Worm (Caenorhabditis elegans): ENCODE measurements around the gene nspc-17.

DNA sequence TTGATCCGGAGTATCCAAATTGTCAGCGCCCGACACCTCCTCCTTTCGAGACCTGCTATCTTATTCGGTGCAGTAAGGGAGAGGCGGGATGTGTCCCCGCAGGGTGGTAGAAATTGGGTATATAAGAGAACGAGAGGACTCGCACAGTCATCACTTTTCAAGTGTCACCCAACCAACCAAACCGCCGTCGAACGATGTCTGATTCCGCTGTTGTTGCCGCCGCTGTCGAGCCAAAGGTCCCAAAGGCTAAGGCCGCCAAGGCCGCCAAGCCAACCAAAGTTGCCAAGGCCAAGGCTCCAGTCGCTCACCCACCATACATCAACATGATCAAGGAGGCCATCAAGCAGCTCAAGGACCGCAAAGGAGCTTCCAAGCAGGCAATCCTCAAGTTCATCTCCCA, 35.0 kb downstream of the nspc-17 start, which contains the start of gene his-24:
- TF ChIP-seq him-1 (tag; optimal IDR thresholded peaks at IDR 0.05) (no peak), W03F9.2 (tag; optimal IDR thresholded peaks at IDR 0.05) (no peak), dao-5 (tag; optimal IDR thresholded peaks at IDR 0.05) (no peak)

Data from whole organism, L4/young adult.